Worm (Caenorhabditis elegans) whole organism, L2 larva: ENCODE measurements around the gene Y51H7C.10.

Experiments used
- C34F6.9 ChIP-seq: fragments of 150-350 bp; optimal IDR thresholded peaks from 2 replicates; lab custom pipeline; 2014; ENCODE audit warnings: missing biosample characterization, missing genetic modification characterization
- Y55F3AM.14 ChIP-seq: fragments of 200-800 bp; sonication (Bioruptor generic); optimal IDR thresholded peaks from 2 replicates; lab custom pipeline; 2018; ENCODE audit warnings: mild to moderate bottlenecking, missing genetic modification characterization, missing compliant biosample characterization
- ZK546.5 ChIP-seq: sonication (generic microtip); optimal IDR thresholded peaks from 2 replicates; lab custom pipeline; 2017; ENCODE audit warnings: missing biosample characterization, missing genetic modification characterization
- aly-2 ChIP-seq: fragments of 150-350 bp; optimal IDR thresholded peaks from 2 replicates; lab custom pipeline; 2014; ENCODE audit warnings: missing biosample characterization, missing genetic modification characterization
- ama-1 ChIP-seq: fragments of 150-350 bp; optimal IDR thresholded peaks from 2 replicates; lab custom pipeline; 2018; ENCODE audit warnings: inconsistent platforms
- blmp-1 ChIP-seq: sonication (generic microtip); optimal IDR thresholded peaks from 2 replicates; lab custom pipeline; 2017; ENCODE audit warnings: missing genetic modification characterization, mild to moderate bottlenecking, missing compliant biosample characterization, antibody characterized with exemption, moderate library complexity; ENCODE audit not compliant: insufficient read depth
- crh-2 ChIP-seq: sonication (generic microtip); optimal IDR thresholded peaks from 2 replicates; lab custom pipeline; 2017; ENCODE audit warnings: missing biosample characterization, missing genetic modification characterization
- dmd-4 ChIP-seq: sonication (generic microtip); optimal IDR thresholded peaks from 2 replicates; lab custom pipeline; 2017; ENCODE audit warnings: missing biosample characterization, missing genetic modification characterization
- egl-27 ChIP-seq: sonication (generic microtip); optimal IDR thresholded peaks from 3 replicates; lab custom pipeline; 2017; ENCODE audit warnings: missing biosample characterization, missing genetic modification reagents, missing genetic modification characterization
- elt-1 ChIP-seq: fragments of 150-350 bp; optimal IDR thresholded peaks from 2 replicates; lab custom pipeline; 2014; ENCODE audit warnings: missing biosample characterization, missing genetic modification characterization
- elt-3 ChIP-seq: sonication (generic microtip); optimal IDR thresholded peaks from 2 replicates; lab custom pipeline; 2017; ENCODE audit warnings: missing biosample characterization, missing genetic modification characterization
- fos-1 ChIP-seq: fragments of 150-350 bp; optimal IDR thresholded peaks from 2 replicates; lab custom pipeline; 2014; ENCODE audit warnings: missing biosample characterization, missing genetic modification characterization
- gmeb-1 ChIP-seq: fragments of 150-350 bp; optimal IDR thresholded peaks from 2 replicates; lab custom pipeline; 2014; ENCODE audit warnings: missing biosample characterization, missing genetic modification characterization
- lin-11 ChIP-seq: fragments of 150-350 bp; sonication (generic microtip); optimal IDR thresholded peaks from 2 replicates; lab custom pipeline; 2014; ENCODE audit warnings: missing biosample characterization, missing genetic modification characterization, inconsistent platforms, mixed read lengths
- lin-13 ChIP-seq: fragments of 150-350 bp; optimal IDR thresholded peaks from 2 replicates; lab custom pipeline; 2014; ENCODE audit warnings: missing biosample characterization, missing genetic modification reagents, missing genetic modification characterization
- lin-39 ChIP-seq: fragments of 150-350 bp; optimal IDR thresholded peaks from 2 replicates; lab custom pipeline; 2014; ENCODE audit warnings: missing biosample characterization, missing genetic modification reagents, missing genetic modification characterization
- mdl-1 ChIP-seq, 2 experiments: fragments of 150-350 bp in 1 of 2; sonication (generic microtip) in 1 of 2; optimal IDR thresholded peaks; 2 replicates each; lab custom pipeline; 2017; ENCODE audit warnings: missing biosample characterization in 2 of 2, missing genetic modification characterization in 2 of 2
- nhr-10 ChIP-seq: sonication (generic microtip); optimal IDR thresholded peaks from 2 replicates; lab custom pipeline; 2017; ENCODE audit warnings: missing biosample characterization, missing genetic modification characterization
- nhr-11 ChIP-seq: fragments of 150-350 bp; optimal IDR thresholded peaks from 2 replicates; lab custom pipeline; 2014; ENCODE audit warnings: missing biosample characterization, missing genetic modification characterization
- nhr-12 ChIP-seq: fragments of 150-350 bp; optimal IDR thresholded peaks from 2 replicates; lab custom pipeline; 2014; ENCODE audit warnings: missing biosample characterization, missing genetic modification characterization
- nhr-129 ChIP-seq: fragments of 150-350 bp; optimal IDR thresholded peaks from 2 replicates; lab custom pipeline; 2014; ENCODE audit warnings: missing biosample characterization, missing genetic modification characterization
- nhr-21 ChIP-seq: fragments of 150-350 bp; optimal IDR thresholded peaks from 2 replicates; lab custom pipeline; 2014; ENCODE audit warnings: missing biosample characterization, missing genetic modification characterization
- nhr-23 ChIP-seq: fragments of 150-350 bp; optimal IDR thresholded peaks from 2 replicates; lab custom pipeline; 2014; ENCODE audit warnings: missing biosample characterization, missing genetic modification reagents, missing genetic modification characterization
- nhr-25 ChIP-seq: fragments of 150-350 bp; sonication (generic microtip); optimal IDR thresholded peaks from 3 replicates; lab custom pipeline; 2014; ENCODE audit warnings: missing biosample characterization, missing genetic modification characterization
- nhr-6 ChIP-seq: fragments of 150-350 bp; optimal IDR thresholded peaks from 2 replicates; lab custom pipeline; 2014; ENCODE audit warnings: missing biosample characterization, missing genetic modification characterization
- nhr-77 ChIP-seq: fragments of 150-350 bp; optimal IDR thresholded peaks from 2 replicates; lab custom pipeline; 2014; ENCODE audit warnings: missing biosample characterization, missing genetic modification characterization
- sem-4 ChIP-seq: fragments of 150-350 bp; optimal IDR thresholded peaks from 2 replicates; lab custom pipeline; 2014; ENCODE audit warnings: missing biosample characterization, missing genetic modification reagents, missing genetic modification characterization
- skn-1 ChIP-seq: sonication (generic microtip); optimal IDR thresholded peaks from 2 replicates; lab custom pipeline; 2017; ENCODE audit warnings: missing biosample characterization, missing genetic modification characterization
- sma-9 ChIP-seq, 2 experiments: fragments of 150-350 bp in 1 of 2; sonication (generic microtip) in 1 of 2; optimal IDR thresholded peaks; 2 replicates each; lab custom pipeline; 2014 to 2016; ENCODE audit warnings: missing genetic modification characterization in 2 of 2, mild to moderate bottlenecking in 1 of 2, missing biosample characterization in 1 of 2, missing compliant biosample characterization in 1 of 2, missing genetic modification reagents in 1 of 2, moderate library complexity in 1 of 2
- snpc-4 ChIP-seq: fragments of 150-350 bp; optimal IDR thresholded peaks from 2 replicates; lab custom pipeline; 2014; ENCODE audit warnings: missing biosample characterization, missing genetic modification characterization
- unc-39 ChIP-seq: fragments of 150-350 bp; optimal IDR thresholded peaks from 2 replicates; lab custom pipeline; 2014; ENCODE audit warnings: missing biosample characterization, missing genetic modification characterization
- unc-55 ChIP-seq: fragments of 150-350 bp; sonication (generic microtip); optimal IDR thresholded peaks from 3 replicates; lab custom pipeline; 2014; ENCODE audit warnings: missing biosample characterization, missing genetic modification reagents, missing genetic modification characterization
- unc-62 ChIP-seq: fragments of 150-350 bp; optimal IDR thresholded peaks from 2 replicates; lab custom pipeline; 2014; ENCODE audit warnings: missing biosample characterization, missing genetic modification reagents, missing genetic modification characterization
- ztf-1 ChIP-seq: fragments of 200-800 bp; sonication (Bioruptor generic); conservative IDR thresholded peaks from 2 replicates; pipeline ENCODE4 v1.3.6; 2022; ENCODE audit warnings: missing genetic modification characterization, missing compliant biosample characterization
- ztf-11 ChIP-seq: sonication (generic microtip); optimal IDR thresholded peaks from 2 replicates; lab custom pipeline; 2017; ENCODE audit warnings: missing biosample characterization, missing genetic modification characterization

The Y51H7C.10 gene

DNA sequence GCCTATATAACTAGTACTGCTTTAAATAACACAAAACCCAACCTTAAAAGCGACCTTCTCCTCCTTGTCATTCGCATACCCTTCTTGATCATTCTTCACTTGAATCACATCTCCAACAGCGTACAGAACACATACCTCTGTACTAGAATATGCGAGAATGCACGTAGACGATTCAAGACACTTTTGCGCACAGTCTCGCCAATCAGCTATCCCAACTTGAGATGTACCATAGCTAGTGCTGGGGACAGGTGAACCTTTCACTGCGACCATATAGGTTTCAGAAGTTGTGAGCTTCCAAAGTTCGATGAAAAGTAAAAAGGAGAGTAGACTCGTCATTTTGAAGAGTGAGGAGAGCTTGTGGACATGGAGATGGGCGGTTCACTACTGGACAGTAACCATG lies 25.9 kb downstream of the Y51H7C.10 start, which contains the start of gene F54D12.8:
Gene F54D12.8, minus strand, starts transcription at position 336 of the 400 bp plus-strand sequence.
- TF ChIP-seq crh-2 (tag; lab: Kevin White, UChicago) (no peak), nhr-11 (tag; lab: Kevin White, UChicago) (no peak), fos-1 (tag; lab: Kevin White, UChicago) (no peak), skn-1 (tag; lab: Kevin White, UChicago) (no peak), unc-62 (GFP tag; lab: Kevin White, UChicago) (no peak), elt-3 (tag; lab: Kevin White, UChicago) (no peak), unc-39 (tag; lab: Kevin White, UChicago) (no peak), sem-4 (tag; lab: Kevin White, UChicago) (no peak), egl-27 (no peak), Y55F3AM.14 (no peak), nhr-10 (no peak), lin-11 (tag; lab: Kevin White, UChicago) (no peak), lin-39 (tag; lab: Kevin White, UChicago) (no peak), ztf-1 (GFP tag; lab: Robert Waterston, UW) (no peak), nhr-12 (tag; lab: Kevin White, UChicago) (no peak), gmeb-1 (tag; lab: Kevin White, UChicago) (no peak), lin-13 (GFP tag; lab: Kevin White, UChicago) (no peak), unc-55 (GFP tag; lab: Kevin White, UChicago) (no peak), aly-2 (tag; lab: Kevin White, UChicago) (no peak), nhr-25 (tag; lab: Kevin White, UChicago) (no peak)
- TF ChIP-seq, all 48 proteins: peak for 0

DNA sequence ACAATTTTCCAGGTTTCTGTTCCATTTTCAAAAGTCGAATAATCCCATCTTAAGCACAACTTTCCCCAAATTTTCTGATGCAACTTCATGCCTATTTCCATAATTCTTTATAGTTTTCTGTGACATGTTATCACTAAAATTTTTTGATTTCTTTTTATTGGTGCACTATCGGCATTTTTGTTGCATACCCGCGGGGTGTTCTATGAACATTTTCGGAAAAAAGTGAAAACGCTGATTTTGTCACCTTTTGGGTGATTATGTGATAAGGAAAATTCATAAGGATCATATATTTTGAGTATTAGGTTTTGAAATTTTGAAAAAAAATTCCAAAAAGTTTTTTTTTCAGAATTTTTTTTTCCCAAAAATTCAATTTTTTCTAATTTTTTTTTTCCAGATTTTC lies 37.1 kb downstream of the Y51H7C.10 start, which contains the start of gene aat-7:
Gene aat-7, plus strand, starts transcription at position 393 of the 400 bp plus-strand sequence.
- TF ChIP-seq ama-1 (lab: Kevin White, UChicago) (no peak), unc-55 (GFP tag; lab: Kevin White, UChicago) (no peak), elt-3 (tag; lab: Kevin White, UChicago) (no peak), ztf-11 (tag; lab: Kevin White, UChicago) (no peak), blmp-1 (tag; lab: Kevin White, UChicago) (peak; percentile 29), elt-1 (tag; lab: Kevin White, UChicago) (no peak), nhr-129 (no peak), aly-2 (tag; lab: Kevin White, UChicago) (no peak), nhr-77 (no peak), crh-2 (tag; lab: Kevin White, UChicago) (no peak), nhr-11 (tag; lab: Kevin White, UChicago) (no peak), nhr-25 (tag; lab: Kevin White, UChicago) (no peak), fos-1 (tag; lab: Kevin White, UChicago) (peak; percentile 85), nhr-21 (no peak), lin-11 (tag; lab: Kevin White, UChicago) (no peak), sma-9 (GFP tag; optimal IDR thresholded peaks at IDR 0.05; lab: Kevin White, UChicago) (no peak), sma-9 (tag; optimal IDR thresholded peaks at IDR 0.05; lab: Kevin White, UChicago) (no peak), snpc-4 (tag; lab: Kevin White, UChicago) (no peak)

ce11 chrII:1385280-1385679 lies 38.3 kb downstream of the Y51H7C.10 start, which contains the start of gene F54D12.7:
F54D12.7 (minus strand) TSS chrII:1385380.
- TF ChIP-seq mdl-1 (tag; optimal IDR thresholded peaks at IDR 0.05; lab: Kevin White, UChicago), result no peak
- TF ChIP-seq nhr-6 (tag; lab: Kevin White, UChicago), result no peak
- TF ChIP-seq elt-3 (tag; lab: Kevin White, UChicago), result no peak
- no peak for TF ChIP-seq egl-27
- no peak for TF ChIP-seq blmp-1 (tag; lab: Kevin White, UChicago)
- TF ChIP-seq ZK546.5 (tag; lab: Kevin White, UChicago), result no peak
- TF ChIP-seq lin-39 (tag; lab: Kevin White, UChicago), result no peak
- no peak for TF ChIP-seq nhr-129
- no peak for TF ChIP-seq nhr-23

DNA sequence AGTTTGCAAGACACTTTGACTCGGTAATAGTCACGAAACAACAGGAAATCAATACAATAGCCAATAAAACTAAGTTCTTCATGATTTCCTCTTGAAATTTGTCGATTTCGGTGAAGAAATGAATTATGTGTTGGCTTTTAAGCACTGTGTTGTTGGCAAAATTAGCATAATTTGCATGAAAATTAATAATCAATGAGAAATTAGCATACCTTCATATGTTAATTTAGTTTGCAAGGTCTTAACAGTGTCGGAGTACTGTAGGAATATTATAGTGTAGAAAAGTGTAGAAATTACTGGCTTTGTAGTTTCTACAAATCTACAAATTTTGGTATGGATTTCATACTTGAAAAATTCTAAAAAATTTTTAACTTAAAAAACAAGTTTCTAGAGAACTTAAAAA lies 41.9 kb downstream of the Y51H7C.10 start, which contains the start of gene F54D12.9:
Gene F54D12.9, minus strand, starts transcription at position 101 of the 400 bp plus-strand sequence.
- no peak for TF ChIP-seq ZK546.5 (tag; lab: Kevin White, UChicago)
- no peak for TF ChIP-seq dmd-4
- TF ChIP-seq unc-62 (GFP tag; lab: Kevin White, UChicago), result no peak
- TF ChIP-seq nhr-23, result no peak
- TF ChIP-seq nhr-25 (tag; lab: Kevin White, UChicago), result no peak
- no peak for TF ChIP-seq lin-11 (tag; lab: Kevin White, UChicago)
- TF ChIP-seq nhr-12 (tag; lab: Kevin White, UChicago), result no peak
- no peak for TF ChIP-seq C34F6.9 (tag; lab: Kevin White, UChicago)
- no peak for TF ChIP-seq nhr-10
- no peak for TF ChIP-seq gmeb-1 (tag; lab: Kevin White, UChicago)
